Worm (Caenorhabditis elegans): ENCODE measurements around the gene C46E10.1.

Gene C46E10.1

DNA sequence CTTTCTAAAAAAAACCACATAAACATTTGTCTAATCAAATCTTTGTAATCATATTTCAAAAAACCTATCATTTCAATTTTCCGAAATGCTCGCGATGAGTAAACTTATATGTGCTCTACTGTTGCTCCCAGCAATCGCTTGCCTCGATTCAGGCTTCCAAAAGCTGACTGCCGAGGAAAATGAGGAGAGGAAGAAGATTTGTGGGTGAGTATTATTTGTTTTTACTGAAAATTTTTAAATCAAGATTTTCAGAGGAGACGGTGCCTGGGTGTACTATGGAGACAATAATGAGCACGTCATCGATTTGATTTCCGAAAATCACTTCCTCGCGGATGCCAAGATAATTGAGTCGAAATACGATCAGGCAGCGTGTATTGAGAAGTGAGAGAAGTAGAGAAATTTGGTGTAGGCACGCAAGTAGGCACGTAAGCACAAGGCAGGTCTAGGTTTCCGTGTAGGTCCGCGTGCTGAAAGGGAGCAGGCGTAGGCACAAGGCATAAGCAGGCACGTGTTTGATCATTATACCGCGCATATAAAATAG, at the start of gene C46E10.1:
Gene C46E10.1, plus strand, starts transcription at position 51 of the 541 bp plus-strand sequence.
- no peak for TF ChIP-seq lin-11 (tag; optimal IDR thresholded peaks at IDR 0.05)
- TF ChIP-seq alr-1 (tag; optimal IDR thresholded peaks at IDR 0.05), result no peak
- no peak for TF ChIP-seq unc-39 (tag; optimal IDR thresholded peaks at IDR 0.05)
- TF ChIP-seq nhr-11 (tag; optimal IDR thresholded peaks at IDR 0.05), result no peak
- TF ChIP-seq ztf-11 (tag; optimal IDR thresholded peaks at IDR 0.05), result no peak
- TF ChIP-seq sma-3 (GFP tag; optimal IDR thresholded peaks at IDR 0.05), result no peak
- TF ChIP-seq sma-9 (GFP tag; optimal IDR thresholded peaks at IDR 0.05), result no peak
- TF ChIP-seq sma-9 (tag; optimal IDR thresholded peaks at IDR 0.05), result no peak
- TF ChIP-seq skn-1 (tag; optimal IDR thresholded peaks at IDR 0.05), result no peak
- no peak for TF ChIP-seq unc-55 (GFP tag; optimal IDR thresholded peaks at IDR 0.05)
- TF ChIP-seq F13H6.1 (tag; optimal IDR thresholded peaks at IDR 0.05), result no peak

DNA sequence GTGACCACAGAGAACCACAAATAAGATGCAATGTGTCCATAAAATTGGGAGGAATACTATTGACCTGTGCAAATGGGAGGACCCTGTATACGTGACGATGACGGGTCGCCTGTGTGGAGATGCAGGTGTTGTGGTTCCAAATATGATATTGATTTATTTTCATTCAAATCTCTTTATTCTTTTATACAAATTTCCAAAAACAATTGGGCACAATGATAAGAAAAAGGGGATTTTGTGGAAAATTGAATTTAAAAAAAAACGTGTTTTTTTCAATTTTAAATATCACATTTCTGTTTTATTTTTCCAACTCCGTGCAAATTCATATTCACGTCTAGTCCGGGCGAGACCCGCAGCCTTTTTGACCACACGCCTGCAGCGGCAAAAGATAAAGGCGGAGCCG, 48.8 kb upstream of the C46E10.1 start, which contains the start of gene F19B10.2:
Gene F19B10.2, plus strand, starts transcription at position 301 of the 400 bp plus-strand sequence.
- TF ChIP-seq sma-9 (GFP tag; optimal IDR thresholded peaks at IDR 0.05) (no peak), sma-9 (tag; optimal IDR thresholded peaks at IDR 0.05) (no peak), nhr-10 (tag; optimal IDR thresholded peaks at IDR 0.05) (no peak), zag-1 (tag; optimal IDR thresholded peaks at IDR 0.05) (no peak), elt-3 (tag; optimal IDR thresholded peaks at IDR 0.05) (no peak), peb-1 (tag; optimal IDR thresholded peaks at IDR 0.05) (no peak), nhr-237 (tag; optimal IDR thresholded peaks at IDR 0.05) (no peak), mab-5 (tag; optimal IDR thresholded peaks at IDR 0.05) (no peak), lsy-2 (tag; optimal IDR thresholded peaks at IDR 0.05) (no peak)

DNA sequence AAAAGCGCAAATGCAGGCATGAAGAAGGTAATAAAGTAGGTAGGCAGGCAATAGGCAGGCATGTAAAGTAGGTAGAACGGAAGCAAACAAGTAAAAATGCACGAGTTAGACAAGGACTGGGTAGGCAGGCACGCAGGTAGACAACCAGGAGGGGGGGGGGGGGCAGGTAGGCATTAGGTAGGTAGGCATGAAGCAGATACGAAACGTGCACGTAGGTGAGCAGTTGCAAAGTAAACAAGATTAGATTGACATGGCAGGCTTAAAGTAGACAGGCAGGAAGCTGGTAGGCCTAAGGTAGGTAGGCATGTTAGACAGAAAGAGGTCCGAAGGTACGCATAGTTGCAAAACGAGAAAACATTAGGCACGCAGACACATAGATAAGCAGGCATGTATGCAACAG, 45.0 kb upstream of the C46E10.1 start:
- TF ChIP-seq alr-1 (tag; optimal IDR thresholded peaks at IDR 0.05) (no peak), ama-1 (optimal IDR thresholded peaks at IDR 0.05) (no peak), nhr-77 (tag; optimal IDR thresholded peaks at IDR 0.05) (no peak), peb-1 (tag; optimal IDR thresholded peaks at IDR 0.05) (no peak), nhr-11 (tag; optimal IDR thresholded peaks at IDR 0.05) (no peak), nhr-6 (tag; optimal IDR thresholded peaks at IDR 0.05) (no peak), sma-9 (GFP tag; optimal IDR thresholded peaks at IDR 0.05) (no peak), sma-9 (tag; optimal IDR thresholded peaks at IDR 0.05) (no peak), F13H6.1 (tag; optimal IDR thresholded peaks at IDR 0.05) (no peak), C34F6.9 (tag; optimal IDR thresholded peaks at IDR 0.05) (no peak), ZK546.5 (tag; optimal IDR thresholded peaks at IDR 0.05) (no peak), nhr-129 (tag; optimal IDR thresholded peaks at IDR 0.05) (no peak), sem-4 (tag; optimal IDR thresholded peaks at IDR 0.05) (no peak), ztf-4 (tag; optimal IDR thresholded peaks at IDR 0.05) (no peak), elt-3 (tag; optimal IDR thresholded peaks at IDR 0.05) (no peak), ztf-1 (GFP tag; conservative IDR thresholded peaks at IDR 0.05) (no peak), Y55F3AM.14 (GFP tag; optimal IDR thresholded peaks at IDR 0.05) (no peak), unc-55 (GFP tag; optimal IDR thresholded peaks at IDR 0.05) (no peak), nhr-237 (tag; optimal IDR thresholded peaks at IDR 0.05) (no peak)

DNA sequence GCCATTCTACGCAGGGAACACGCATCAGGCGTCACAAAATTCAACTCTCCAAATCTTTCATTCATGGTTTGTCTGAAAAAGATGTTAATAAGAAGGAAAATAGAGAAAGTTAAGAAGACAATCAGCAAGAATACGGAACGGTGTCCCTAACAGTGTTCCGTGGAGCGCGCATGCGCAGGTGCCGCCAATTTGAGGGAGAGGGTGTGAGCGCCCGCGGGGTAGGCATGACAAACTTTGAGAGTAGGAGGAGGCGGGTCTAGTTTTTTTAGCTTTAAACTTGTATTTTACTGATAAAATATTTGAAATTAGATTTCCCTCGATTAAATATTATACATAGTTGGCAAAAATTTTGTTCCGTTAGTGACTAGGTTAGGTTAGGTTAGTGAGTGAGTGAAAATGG, 43.7 kb upstream of the C46E10.1 start:
- TF ChIP-seq skn-1 (tag; optimal IDR thresholded peaks at IDR 0.05) (no peak), lin-39 (tag; optimal IDR thresholded peaks at IDR 0.05) (no peak)

DNA sequence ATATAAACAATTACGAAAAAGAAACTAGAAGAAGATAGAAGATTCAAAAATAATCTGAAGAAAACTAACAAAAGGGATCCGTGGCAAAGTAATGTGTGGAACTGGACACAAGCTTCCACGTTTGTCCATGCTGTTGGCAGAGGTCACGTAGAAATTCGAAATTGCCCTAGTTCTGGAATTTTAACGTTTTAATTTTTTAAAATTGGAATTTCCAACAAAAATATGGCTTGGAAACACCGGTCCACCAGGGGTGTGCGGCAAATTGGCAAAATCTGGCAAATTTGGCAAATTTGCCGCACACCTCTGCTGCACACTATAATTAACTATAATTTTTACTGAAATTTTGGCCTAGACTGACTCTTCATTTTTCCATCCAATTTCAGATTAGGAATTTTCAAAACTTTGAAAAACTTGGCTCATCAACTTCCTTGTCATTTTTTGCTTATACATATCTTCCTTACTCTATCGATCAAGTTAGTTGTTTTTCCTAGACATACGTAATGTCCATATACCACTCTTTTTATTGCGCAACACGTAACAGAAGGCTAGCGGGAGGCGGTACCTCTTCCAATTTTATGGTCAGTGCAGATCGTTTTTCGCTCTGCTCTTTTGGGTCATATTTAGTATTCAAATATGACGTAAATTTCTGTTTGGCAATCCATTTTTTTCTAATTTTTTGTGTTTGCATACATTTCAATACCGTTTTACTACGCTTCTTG, 42.5 kb upstream of the C46E10.1 start, which contains the start of gene F19B10.10:
Gene F19B10.10, minus strand, starts transcription at position 51 of the 719 bp plus-strand sequence.
- no peak for TF ChIP-seq sma-3 (GFP tag; optimal IDR thresholded peaks at IDR 0.05)
- no peak for TF ChIP-seq F13H6.1 (tag; optimal IDR thresholded peaks at IDR 0.05)
- no peak for TF ChIP-seq unc-55 (GFP tag; optimal IDR thresholded peaks at IDR 0.05)
- no peak for TF ChIP-seq mab-5 (tag; optimal IDR thresholded peaks at IDR 0.05)
- TF ChIP-seq egl-27 (tag; optimal IDR thresholded peaks at IDR 0.05), result no peak
- TF ChIP-seq mbf-1 (tag; optimal IDR thresholded peaks at IDR 0.05), result no peak
- no peak for TF ChIP-seq peb-1 (tag; optimal IDR thresholded peaks at IDR 0.05)
- TF ChIP-seq C34F6.9 (tag; optimal IDR thresholded peaks at IDR 0.05), result no peak
- TF ChIP-seq sma-9 (GFP tag; optimal IDR thresholded peaks at IDR 0.05), result no peak
- TF ChIP-seq sma-9 (tag; optimal IDR thresholded peaks at IDR 0.05), result no peak
- no peak for TF ChIP-seq fos-1 (tag; optimal IDR thresholded peaks at IDR 0.05)
- TF ChIP-seq unc-62 (GFP tag; optimal IDR thresholded peaks at IDR 0.05), result no peak

Data from whole organism, L2 larva.